Worm (Caenorhabditis elegans) whole organism, L1 larva: ENCODE results near the gene F59E11.2.

ENCODE experiments used
- dpl-1 ChIP-seq, 3 experiments: fragments of 150-350 bp in 2 of 3; sonication (generic microtip) in 1 of 3; optimal IDR thresholded peaks; 2 replicates each; lab custom pipeline; 2014 to 2017; ENCODE audit warnings: missing biosample characterization in 3 of 3, missing genetic modification characterization in 3 of 3, missing genetic modification reagents in 3 of 3
- elt-3 ChIP-seq, 6 experiments: fragments of 150-350 bp in 1 of 6; sonication (generic microtip); optimal IDR thresholded peaks; 2 replicates each; lab custom pipeline; 2017 to 2018; ENCODE audit warnings: missing biosample characterization in 6 of 6, missing genetic modification characterization in 6 of 6, inconsistent platforms in 1 of 6
- ets-5 ChIP-seq: fragments of 200-800 bp; sonication (Bioruptor generic); IDR thresholded peaks from 2 replicates; pipeline ENCODE4 v1.3.6; 2022; ENCODE audit warnings: missing genetic modification characterization, missing compliant biosample characterization
- irx-1 ChIP-seq: sonication (generic microtip); optimal IDR thresholded peaks from 2 replicates; lab custom pipeline; 2016; ENCODE audit warnings: missing genetic modification characterization, missing compliant biosample characterization
- nhr-11 ChIP-seq: fragments of 150-350 bp; optimal IDR thresholded peaks from 2 replicates; lab custom pipeline; 2014; ENCODE audit warnings: missing biosample characterization, missing genetic modification characterization

DNA sequence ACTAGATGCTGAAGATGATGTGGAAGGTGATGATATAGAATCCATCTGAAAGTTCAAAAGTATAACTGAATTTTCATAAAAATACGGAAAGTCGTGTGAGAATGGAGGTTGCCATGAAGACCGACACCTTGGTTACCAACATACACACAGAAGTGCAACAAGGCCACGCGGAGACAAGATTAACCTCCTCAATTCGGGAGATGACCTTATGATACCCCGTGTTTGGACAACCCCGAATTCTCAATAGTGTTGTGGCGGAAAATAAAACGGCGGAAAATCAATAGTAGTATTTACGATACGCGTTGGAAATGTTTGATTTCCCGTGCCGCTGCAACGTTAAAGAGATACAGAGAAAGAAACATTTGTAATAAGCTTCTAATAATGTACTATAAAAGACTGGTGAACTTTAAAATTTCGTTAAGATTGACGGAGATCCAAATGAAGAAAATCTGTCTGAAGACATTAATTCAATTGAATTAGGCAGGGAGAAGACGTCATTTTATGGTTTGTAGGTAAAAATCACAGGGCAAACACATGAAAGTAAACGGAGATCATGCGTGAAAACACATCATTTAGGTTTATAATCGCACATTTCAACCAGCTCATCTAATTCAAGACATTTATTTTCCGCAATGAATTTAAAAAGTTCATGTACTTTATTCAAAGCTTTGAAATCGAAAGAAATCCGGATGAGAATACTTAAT, 37.1 kb upstream of the F59E11.2 start, which contains the start of gene nhr-44:
- TF ChIP-seq elt-3 (tag; optimal IDR thresholded peaks at IDR 0.05; lab: Kevin White, UChicago): no peak
- no peak for TF ChIP-seq dpl-1 (GFP tag; optimal IDR thresholded peaks at IDR 0.05; lab: Kevin White, UChicago)
- TF ChIP-seq irx-1 (tag; lab: Kevin White, UChicago): no peak
- TF ChIP-seq nhr-11 (tag; lab: Kevin White, UChicago): no peak
- TF ChIP-seq ets-5 (GFP tag; lab: Robert Waterston, UW): no peak
